Worm (Caenorhabditis elegans): ENCODE data around the gene F53A9.8.
A peak's percentile ranks its signal among the peaks of the same experiment; 100 is the strongest.

The F53A9.8 gene

DNA sequence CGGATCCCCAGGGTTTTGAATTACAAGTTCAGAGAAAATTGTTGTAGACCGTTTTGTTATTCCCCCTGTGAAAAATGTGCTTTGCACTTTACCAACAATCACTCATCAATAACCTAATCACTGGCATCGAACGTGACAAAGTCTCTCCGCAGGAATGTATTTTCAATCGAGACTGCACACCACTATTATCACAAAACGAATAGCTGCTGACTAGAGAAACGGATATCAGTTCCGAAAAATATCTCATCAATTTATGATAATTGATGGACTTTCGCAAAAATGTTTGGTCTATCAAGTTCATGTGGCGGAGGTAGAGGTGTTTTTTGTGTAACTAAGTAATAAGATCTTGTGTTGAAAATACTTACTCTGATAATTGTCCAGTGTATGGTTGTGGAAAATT is 42.4 kb upstream of the F53A9.8 start:
- TF ChIP-seq unc-62 (GFP tag; optimal IDR thresholded peaks at IDR 0.05) (peak; percentile 13), sptf-1 (tag; optimal IDR thresholded peaks at IDR 0.05) (no peak)

ce11 chrX:8755987-8756386 is 37.3 kb upstream of the F53A9.8 start:
- no peak for TF ChIP-seq ceh-83 (GFP tag; optimal IDR thresholded peaks at IDR 0.05)
- no peak for TF ChIP-seq ham-2 (GFP tag; optimal IDR thresholded peaks at IDR 0.05)
- TF ChIP-seq sem-2 (GFP tag; optimal IDR thresholded peaks at IDR 0.05): no peak
- no peak for TF ChIP-seq M03D4.4 (tag; optimal IDR thresholded peaks at IDR 0.05)
- no peak for TF ChIP-seq blmp-1 (tag; optimal IDR thresholded peaks at IDR 0.05)
- TF ChIP-seq lsy-2 (tag; optimal IDR thresholded peaks at IDR 0.05): no peak
- no peak for TF ChIP-seq snpc-4 (tag; optimal IDR thresholded peaks at IDR 0.05)
- TF ChIP-seq lin-32 (GFP tag; optimal IDR thresholded peaks at IDR 0.05): no peak
- no peak for TF ChIP-seq zip-8 (tag; optimal IDR thresholded peaks at IDR 0.05)
- no peak for TF ChIP-seq ztf-11 (tag; optimal IDR thresholded peaks at IDR 0.05)

DNA sequence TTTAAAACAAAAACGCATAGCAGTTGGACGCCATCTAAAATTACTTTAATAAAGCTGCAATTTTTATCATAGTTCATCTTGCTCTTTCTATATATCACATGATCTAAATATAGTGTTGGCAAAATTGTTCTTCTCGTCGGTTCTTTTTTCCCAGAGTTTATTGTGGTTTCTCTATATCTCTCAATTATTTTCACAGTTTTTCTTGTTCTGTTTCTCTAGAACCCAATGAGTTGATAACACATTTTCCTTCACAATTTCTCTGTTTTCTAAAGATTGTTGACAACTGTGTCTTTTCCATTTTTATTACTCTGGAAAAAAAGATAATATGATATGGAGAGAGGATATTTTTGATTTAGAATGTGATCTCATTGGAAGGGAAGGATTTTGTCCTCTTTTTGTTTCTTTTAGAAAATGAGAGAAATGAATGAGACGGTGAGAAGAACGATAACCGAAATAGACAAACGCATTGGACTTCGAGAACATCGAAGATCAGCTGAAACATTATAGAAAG is 35.6 kb upstream of the F53A9.8 start:
- TF ChIP-seq sem-2 (GFP tag; optimal IDR thresholded peaks at IDR 0.05) (no peak), hlh-1 (tag; optimal IDR thresholded peaks at IDR 0.05) (no peak)

DNA sequence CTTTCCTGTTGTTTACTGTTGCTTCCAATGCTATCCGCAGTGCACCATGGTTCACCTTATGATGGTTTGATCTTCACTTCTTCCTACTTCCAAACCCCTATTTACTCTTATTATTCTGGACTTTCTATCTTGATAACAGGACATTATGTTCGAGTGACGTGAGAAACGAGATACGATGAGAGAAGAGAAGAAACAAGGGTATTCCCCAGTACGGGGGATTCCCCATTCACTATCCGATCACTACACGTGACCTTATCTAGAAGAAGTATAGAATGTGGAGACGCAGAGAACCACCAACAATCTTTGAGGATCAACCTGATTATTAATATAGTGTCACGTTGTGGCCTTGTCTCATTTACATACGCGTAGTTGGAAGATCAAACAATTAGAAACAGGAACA is 33.8 kb upstream of the F53A9.8 start:
- TF ChIP-seq mls-2 (tag; optimal IDR thresholded peaks at IDR 0.05): no peak
- peak; percentile 47 for TF ChIP-seq unc-62 (GFP tag; optimal IDR thresholded peaks at IDR 0.05)
- TF ChIP-seq tbx-8 (GFP tag; optimal IDR thresholded peaks at IDR 0.05): no peak
- TF ChIP-seq elt-1 (tag; optimal IDR thresholded peaks at IDR 0.05; ENCODE audit: borderline replicate concordance, insufficient read depth): peak; percentile 78
- TF ChIP-seq ces-1 (GFP tag; optimal IDR thresholded peaks at IDR 0.05): no peak
- peak; percentile 44 for TF ChIP-seq elt-3 (tag; optimal IDR thresholded peaks at IDR 0.05)

ce11 chrX:8750660-8751059 is 32.0 kb upstream of the F53A9.8 start, which contains the start of gene asns-2:
asns-2 (minus strand) TSS chrX:8750941.
- TF ChIP-seq flh-1 (GFP tag; optimal IDR thresholded peaks at IDR 0.05) (no peak), nhr-12 (tag; optimal IDR thresholded peaks at IDR 0.05) (no peak), mls-2 (tag; optimal IDR thresholded peaks at IDR 0.05) (no peak), unc-120 (tag; optimal IDR thresholded peaks at IDR 0.05; ENCODE audit: poor library complexity, severe bottlenecking) (no peak), nhr-28 (tag; optimal IDR thresholded peaks at IDR 0.05) (no peak), pha-4 (tag; optimal IDR thresholded peaks at IDR 0.05) (no peak), blmp-1 (tag; optimal IDR thresholded peaks at IDR 0.05) (no peak), cnd-1 (tag; optimal IDR thresholded peaks at IDR 0.05) (no peak), mep-1 (tag; optimal IDR thresholded peaks at IDR 0.05) (no peak), sptf-1 (tag; optimal IDR thresholded peaks at IDR 0.05) (no peak), nhr-76 (tag; optimal IDR thresholded peaks at IDR 0.05) (no peak), elt-3 (tag; optimal IDR thresholded peaks at IDR 0.05) (no peak), nhr-2 (tag; optimal IDR thresholded peaks at IDR 0.05) (no peak), zip-8 (tag; optimal IDR thresholded peaks at IDR 0.05) (no peak), mab-5 (tag; optimal IDR thresholded peaks at IDR 0.05) (no peak)

DNA sequence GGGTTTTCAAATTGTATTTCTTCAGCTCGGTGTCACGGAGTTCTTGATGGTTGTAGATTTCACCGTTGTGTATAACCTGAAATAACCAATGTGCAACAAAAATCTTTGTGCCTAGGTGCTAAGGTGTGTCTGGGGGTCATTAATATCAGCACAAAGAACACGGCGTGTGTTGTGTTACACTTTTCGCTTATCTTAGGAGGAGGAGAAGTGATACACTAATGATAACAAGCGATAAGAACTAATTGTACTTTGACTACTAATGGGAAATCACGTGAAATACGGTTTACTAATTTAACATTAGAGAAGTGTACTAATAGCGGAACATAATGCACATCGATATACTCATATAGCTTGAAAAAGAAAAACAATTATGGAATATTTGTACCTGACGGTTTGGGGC is 31.5 kb upstream of the F53A9.8 start:
- TF ChIP-seq M03D4.4 (tag; optimal IDR thresholded peaks at IDR 0.05) (no peak), ham-2 (GFP tag; optimal IDR thresholded peaks at IDR 0.05) (no peak), sptf-1 (tag; optimal IDR thresholded peaks at IDR 0.05) (no peak), ztf-11 (tag; optimal IDR thresholded peaks at IDR 0.05) (no peak), nhr-76 (tag; optimal IDR thresholded peaks at IDR 0.05) (no peak), cnd-1 (tag; optimal IDR thresholded peaks at IDR 0.05) (no peak), ces-1 (GFP tag; optimal IDR thresholded peaks at IDR 0.05) (no peak), drap-1 (GFP tag; optimal IDR thresholded peaks at IDR 0.05) (no peak), lsy-2 (tag; optimal IDR thresholded peaks at IDR 0.05) (no peak), mep-1 (tag; optimal IDR thresholded peaks at IDR 0.05) (no peak)

DNA sequence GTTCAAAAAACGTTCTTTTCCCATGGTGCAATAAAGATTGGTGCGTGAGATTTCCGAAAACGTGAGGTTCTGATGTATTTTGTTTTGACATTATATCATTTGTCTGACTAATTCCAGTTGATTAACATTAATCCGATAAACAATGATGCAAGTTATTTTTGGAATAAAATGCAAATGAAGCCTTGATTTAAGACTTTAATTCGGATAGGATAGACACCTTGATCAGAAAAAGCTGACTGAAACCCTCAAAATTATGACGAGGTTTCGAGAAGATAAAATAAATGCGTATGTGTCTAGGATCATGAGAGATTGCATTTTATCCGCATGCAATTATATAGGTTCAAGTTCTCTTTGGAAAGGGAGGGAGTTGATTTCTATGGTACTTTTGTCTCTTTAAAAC is 26.8 kb upstream of the F53A9.8 start:
- no peak for TF ChIP-seq lsy-2 (tag; optimal IDR thresholded peaks at IDR 0.05)
- TF ChIP-seq ztf-11 (tag; optimal IDR thresholded peaks at IDR 0.05): no peak
- TF ChIP-seq ceh-43 (GFP tag; optimal IDR thresholded peaks at IDR 0.05): no peak
- no peak for TF ChIP-seq nhr-28 (tag; optimal IDR thresholded peaks at IDR 0.05)
- no peak for TF ChIP-seq tbx-8 (GFP tag; optimal IDR thresholded peaks at IDR 0.05)
- TF ChIP-seq flh-1 (GFP tag; optimal IDR thresholded peaks at IDR 0.05): no peak

All from whole organism, mixed stage, embryonic.